Worm (Caenorhabditis elegans) whole organism, late embryonic: Measurements from ENCODE around the gene C36B7.3.

ENCODE experiments used
- ama-1 ChIP-seq: fragments of 150-350 bp; optimal IDR thresholded peaks from 2 replicates; lab custom pipeline; 2014
- ceh-9 ChIP-seq: sonication (generic microtip); optimal IDR thresholded peaks from 2 replicates; lab custom pipeline; 2016; ENCODE audit warnings: mild to moderate bottlenecking, missing genetic modification characterization, inconsistent platforms, missing compliant biosample characterization
- dve-1 ChIP-seq: sonication (generic microtip); optimal IDR thresholded peaks from 2 replicates; lab custom pipeline; 2017; ENCODE audit warnings: antibody characterized with exemption, mild to moderate bottlenecking, missing genetic modification characterization, missing compliant biosample characterization
- elt-2 ChIP-seq: sonication (generic microtip); optimal IDR thresholded peaks from 2 replicates; lab custom pipeline; 2016; ENCODE audit warnings: missing genetic modification reagents, missing genetic modification characterization, missing compliant biosample characterization
- fkh-10 ChIP-seq: fragments of 150-350 bp; optimal IDR thresholded peaks from 2 replicates; lab custom pipeline; 2014; ENCODE audit warnings: missing biosample characterization, missing genetic modification reagents, missing genetic modification characterization
- hlh-6 ChIP-seq: sonication (generic microtip); optimal IDR thresholded peaks from 2 replicates; lab custom pipeline; 2016; ENCODE audit warnings: missing genotype, missing genetic modification characterization, missing compliant biosample characterization
- nfya-1 ChIP-seq: sonication (generic microtip); optimal IDR thresholded peaks from 2 replicates; lab custom pipeline; 2017; ENCODE audit warnings: missing genetic modification characterization, mild to moderate bottlenecking, missing compliant biosample characterization, antibody characterized with exemption, moderate library complexity
- nhr-11 ChIP-seq: fragments of 150-350 bp; optimal IDR thresholded peaks from 2 replicates; lab custom pipeline; 2014; ENCODE audit warnings: missing biosample characterization, missing genetic modification characterization
- pha-4 ChIP-seq: fragments of 150-350 bp; optimal IDR thresholded peaks from 2 replicates; lab custom pipeline; 2018; ENCODE audit warnings: missing biosample characterization, missing genetic modification reagents, missing genetic modification characterization
- sdc-2 ChIP-seq: sonication (generic microtip); optimal IDR thresholded peaks from 2 replicates; lab custom pipeline; 2016; ENCODE audit warnings: missing genotype, missing genetic modification characterization, missing compliant biosample characterization
- ztf-16 ChIP-seq: sonication (generic microtip); optimal IDR thresholded peaks from 2 replicates; lab custom pipeline; 2017; ENCODE audit warnings: missing genetic modification characterization, missing compliant biosample characterization

- TF ChIP-seq hlh-6 (tag; lab: Kevin White, UChicago) (no peak), sdc-2 (no peak), ama-1 (lab: Kevin White, UChicago) (no peak), dve-1 (tag; lab: Kevin White, UChicago) (no peak), nfya-1 (tag; lab: Kevin White, UChicago) (no peak), ztf-16 (tag; lab: Kevin White, UChicago) (no peak), pha-4 (tag; lab: Kevin White, UChicago) (no peak), ceh-9 (tag; lab: Kevin White, UChicago) (no peak), fkh-10 (GFP tag; lab: Kevin White, UChicago) (no peak), nhr-11 (tag; lab: Kevin White, UChicago) (no peak), elt-2 (tag; lab: Kevin White, UChicago) (peak; percentile 38)
These were observed 1.3 kb upstream of the C36B7.3 start, which contains the start of gene C36B7.6 for ce11 chrX:7100290-7100689.
